Fruit fly (Drosophila melanogaster): Measurements from ENCODE around the gene twin.
A peak's percentile ranks its signal among the peaks of the same experiment; 100 is the strongest.

The twin gene

dm6 chr3R:24234162-24234529, 12.4 kb upstream of the twin start:
- TF ChIP-seq CG11247 (GFP tag; IDR thresholded peaks at IDR 0.05), result no peak
- no peak for TF ChIP-seq CG12769 (tag; optimal IDR thresholded peaks at IDR 0.05)
- peak; percentile 53 for TF ChIP-seq CG12155 (GFP tag; optimal IDR thresholded peaks at IDR 0.05)
- TF ChIP-seq croc (GFP tag; conservative IDR thresholded peaks at IDR 0.05), result no peak
- TF ChIP-seq CG4404 (GFP tag; IDR thresholded peaks at IDR 0.05), result no peak
- TF ChIP-seq Nf-YB (GFP tag; optimal IDR thresholded peaks at IDR 0.05), result no peak
- TF ChIP-seq Med (GFP tag), result no peak
- TF ChIP-seq otp (GFP tag; IDR thresholded peaks at IDR 0.05), result no peak
- no peak for TF ChIP-seq bab2 (GFP tag; optimal IDR thresholded peaks at IDR 0.05)
- TF ChIP-seq klu (GFP tag; IDR thresholded peaks at IDR 0.05), result no peak
- TF ChIP-seq NFAT (GFP tag; IDR thresholded peaks at IDR 0.05), result no peak
- no peak for TF ChIP-seq Antp (GFP tag; optimal IDR thresholded peaks at IDR 0.05)
- TF ChIP-seq Gug (GFP tag; IDR thresholded peaks at IDR 0.05), result no peak
- TF ChIP-seq sisA (GFP tag; IDR thresholded peaks at IDR 0.05), result no peak
- TF ChIP-seq crp (GFP tag; optimal IDR thresholded peaks at IDR 0.05), result no peak
- no peak for TF ChIP-seq ranshi (GFP tag; IDR thresholded peaks at IDR 0.05)
- TF ChIP-seq p53 (GFP tag; optimal IDR thresholded peaks at IDR 0.05), result no peak
- peak; percentile 29 for TF ChIP-seq CG8478 (optimal IDR thresholded peaks at IDR 0.05)
- no peak for TF ChIP-seq CG9727 (GFP tag; optimal IDR thresholded peaks at IDR 0.05)
- no peak for TF ChIP-seq gcm (GFP tag; optimal IDR thresholded peaks at IDR 0.05)
- no peak for TF ChIP-seq dmrt11E (tag; optimal IDR thresholded peaks at IDR 0.05)
- TF ChIP-seq Ada2b (GFP tag; IDR thresholded peaks at IDR 0.05), result no peak
- TF ChIP-seq CG3847 (GFP tag; IDR thresholded peaks at IDR 0.05), result no peak
- no peak for TF ChIP-seq pan (optimal IDR thresholded peaks at IDR 0.05)
- TF ChIP-seq pan (GFP tag; optimal IDR thresholded peaks at IDR 0.05 in 1 of 2, IDR thresholded peaks at IDR 0.05 in 1 of 2), result no peak
- no peak for TF ChIP-seq CG7357 (GFP tag; IDR thresholded peaks at IDR 0.05)
- TF ChIP-seq cad (GFP tag; optimal IDR thresholded peaks at IDR 0.05), result no peak
- TF ChIP-seq CG15514 (GFP tag; optimal IDR thresholded peaks at IDR 0.05), result no peak
- TF ChIP-seq CG4360 (GFP tag; IDR thresholded peaks at IDR 0.05), result 0 out of 2 replicates have a peak, but pooled peaks have one; percentile 57
- TF ChIP-seq Atf3 (GFP tag; optimal IDR thresholded peaks at IDR 0.05), result no peak
- peak; percentile 16 for TF ChIP-seq sens (GFP tag)
- TF ChIP-seq dpn (GFP tag; optimal IDR thresholded peaks at IDR 0.05), result no peak
- peak; percentile 16 for TF ChIP-seq bigmax (GFP tag; optimal IDR thresholded peaks at IDR 0.05)
- no peak for TF ChIP-seq CG10274 (GFP tag; optimal IDR thresholded peaks at IDR 0.05)
- no peak for TF ChIP-seq lbe (GFP tag; optimal IDR thresholded peaks at IDR 0.05)
- TF ChIP-seq kni (GFP tag; optimal IDR thresholded peaks at IDR 0.05), result no peak
- TF ChIP-seq Hr51 (GFP tag; optimal IDR thresholded peaks at IDR 0.05), result no peak
- TF ChIP-seq exex (tag; optimal IDR thresholded peaks at IDR 0.05), result no peak
- no peak for TF ChIP-seq zen (tag; optimal IDR thresholded peaks at IDR 0.05)
- no peak for TF ChIP-seq Lpt (GFP tag; optimal IDR thresholded peaks at IDR 0.05)
- TF ChIP-seq CG17385 (GFP tag; optimal IDR thresholded peaks at IDR 0.05), result peak; percentile 44
- TF ChIP-seq Six4 (GFP tag; optimal IDR thresholded peaks at IDR 0.05), result no peak
- no peak for TF ChIP-seq twi (tag; optimal IDR thresholded peaks at IDR 0.05)
- TF ChIP-seq nerfin-1 (tag; optimal IDR thresholded peaks at IDR 0.05), result no peak
- TF ChIP-seq bbx (GFP tag; IDR thresholded peaks at IDR 0.05; ENCODE audit: partially characterized antibody), result no peak
- TF ChIP-seq CG15011 (GFP tag; optimal IDR thresholded peaks at IDR 0.05), result no peak
- no peak for TF ChIP-seq Ets97D (GFP tag; optimal IDR thresholded peaks at IDR 0.05)
- no peak for TF ChIP-seq grau (tag; optimal IDR thresholded peaks at IDR 0.05)
- no peak for TF ChIP-seq bcd (GFP tag; optimal IDR thresholded peaks at IDR 0.05)
- no peak for TF ChIP-seq CG32772 (GFP tag; IDR thresholded peaks at IDR 0.05)
- TF ChIP-seq nerfin-2 (GFP tag; IDR thresholded peaks at IDR 0.05; ENCODE audit: partially characterized antibody), result no peak
- TF ChIP-seq hth (optimal IDR thresholded peaks at IDR 0.05), result no peak
- TF ChIP-seq corto (GFP tag; optimal IDR thresholded peaks at IDR 0.05), result peak; percentile 11
